Fruit fly (Drosophila melanogaster) whole organism, embryonic: ENCODE results near the gene GstD4.
A peak's percentile ranks its signal among the peaks of the same experiment; 100 is the strongest.

Source experiments
- Antp ChIP-seq: fragments of 200-800 bp; sonication (Bioruptor generic); optimal IDR thresholded peaks from 3 replicates; lab custom pipeline; 2016; ENCODE audit warnings: missing biosample characterization, missing genetic modification characterization
- Awh ChIP-seq: fragments of 200-800 bp; sonication (Bioruptor generic); IDR thresholded peaks from 2 replicates; pipeline ENCODE4, ENCODE4 v1.3.6; 2022; ENCODE audit warnings: missing biosample characterization, missing genetic modification characterization
- Blimp-1 ChIP-seq: fragments of 200-800 bp; sonication (Bioruptor generic); optimal IDR thresholded peaks from 3 replicates; lab custom pipeline; 2018; ENCODE audit warnings: missing biosample characterization, missing genetic modification characterization, mild to moderate bottlenecking, moderate library complexity, missing genetic modification reagents
- CG1024 ChIP-seq: fragments of 200-800 bp; sonication (Bioruptor generic); IDR thresholded peaks from 2 replicates; pipeline ENCODE4 v1.3.6; 2022; ENCODE audit warnings: missing biosample characterization, missing genetic modification characterization
- CG10462 ChIP-seq: fragments of 200-800 bp; sonication (Bioruptor generic); optimal IDR thresholded peaks from 2 replicates; lab custom pipeline; 2016; ENCODE audit warnings: missing biosample characterization, missing genetic modification characterization
- CG12236 ChIP-seq: fragments of 200-800 bp; sonication (Bioruptor generic); optimal IDR thresholded peaks from 2 replicates; lab custom pipeline; 2016; ENCODE audit warnings: missing biosample characterization, missing genetic modification characterization
- CG13287 ChIP-seq: fragments of 200-800 bp; sonication (Bioruptor generic); IDR thresholded peaks from 2 replicates; pipeline ENCODE4 v1.3.6; 2022; ENCODE audit warnings: missing biosample characterization, missing genetic modification characterization; ENCODE audit not compliant: partially characterized antibody
- CG15269 ChIP-seq: fragments of 200-800 bp; sonication (Bioruptor generic); optimal IDR thresholded peaks from 2 replicates; lab custom pipeline; 2018; ENCODE audit warnings: missing biosample characterization, mild to moderate bottlenecking, missing genetic modification characterization, moderate library complexity
- CG15696 ChIP-seq: fragments of 200-800 bp; sonication (Bioruptor generic); optimal IDR thresholded peaks from 2 replicates; lab custom pipeline; 2019; ENCODE audit warnings: missing biosample characterization, mild to moderate bottlenecking, missing genetic modification characterization, moderate library complexity
- CG16815 ChIP-seq: fragments of 200-800 bp; sonication (Bioruptor generic); optimal IDR thresholded peaks from 3 replicates; lab custom pipeline; 2017; ENCODE audit warnings: missing biosample characterization, mild to moderate bottlenecking, missing genetic modification characterization
- CG17612 ChIP-seq: fragments of 200-800 bp; sonication (Bioruptor generic); IDR thresholded peaks from 2 replicates; pipeline ENCODE4 v1.3.6; 2022; ENCODE audit warnings: missing biosample characterization, missing genetic modification characterization
- CG2712 ChIP-seq: fragments of 200-800 bp; optimal IDR thresholded peaks from 3 replicates; lab custom pipeline; 2019; ENCODE audit warnings: missing biosample characterization, mild to moderate bottlenecking, missing genetic modification characterization, moderate library complexity
- CG2889 ChIP-seq: fragments of 200-800 bp; sonication (Bioruptor generic); IDR thresholded peaks from 3 replicates; pipeline ENCODE4 v1.3.6; 2022; ENCODE audit warnings: missing biosample characterization, missing genetic modification characterization
- CG30020 ChIP-seq: fragments of 200-800 bp; optimal IDR thresholded peaks from 2 replicates; lab custom pipeline; 2019; ENCODE audit warnings: missing biosample characterization, mild to moderate bottlenecking, missing genetic modification characterization, moderate library complexity
- CG34422 ChIP-seq: fragments of 200-800 bp; sonication (Bioruptor generic); IDR thresholded peaks from 3 replicates; pipeline ENCODE4 v1.3.6; 2022; ENCODE audit warnings: missing biosample characterization, missing genetic modification characterization
- CG4707 ChIP-seq: fragments of 200-800 bp; sonication (Bioruptor generic); optimal IDR thresholded peaks from 2 replicates; lab custom pipeline; 2018; ENCODE audit warnings: missing biosample characterization, mild to moderate bottlenecking, missing genetic modification characterization, moderate library complexity
- CG5245 ChIP-seq: fragments of 200-800 bp; sonication (Bioruptor generic); optimal IDR thresholded peaks from 3 replicates; lab custom pipeline; 2016; ENCODE audit warnings: missing biosample characterization, missing genetic modification characterization
- CG7963 ChIP-seq: fragments of 200-800 bp; sonication (Bioruptor generic); IDR thresholded peaks from 3 replicates; pipeline ENCODE4 v1.3.6; 2022; ENCODE audit warnings: missing biosample characterization, missing genetic modification characterization; ENCODE audit not compliant: partially characterized antibody
- CG9727 ChIP-seq: fragments of 200-800 bp; sonication (Bioruptor generic); optimal IDR thresholded peaks from 3 replicates; lab custom pipeline; 2017; ENCODE audit warnings: missing biosample characterization, mild to moderate bottlenecking, missing genetic modification characterization
- CG9817 ChIP-seq: fragments of 200-800 bp; sonication (Bioruptor generic); optimal IDR thresholded peaks from 2 replicates; lab custom pipeline; 2018; ENCODE audit warnings: missing biosample characterization, mild to moderate bottlenecking, missing genetic modification characterization, moderate library complexity
- CG9932 ChIP-seq: fragments of 200-800 bp; sonication (Bioruptor generic); IDR thresholded peaks from 2 replicates; pipeline ENCODE4 v1.3.6; 2022; ENCODE audit warnings: missing biosample characterization, missing genetic modification characterization
- Doc2 ChIP-seq: fragments of 200-800 bp; sonication (Bioruptor generic); IDR thresholded peaks from 2 replicates; pipeline ENCODE4 v1.3.6; 2022; ENCODE audit warnings: missing biosample characterization, missing genetic modification characterization
- Dp ChIP-seq: fragments of 200-800 bp; sonication (Bioruptor generic); optimal IDR thresholded peaks from 2 replicates; lab custom pipeline; 2018; ENCODE audit warnings: missing biosample characterization, mild to moderate bottlenecking, missing genetic modification characterization, moderate library complexity
- E2f1 ChIP-seq: fragments of 200-800 bp; sonication (Bioruptor generic); IDR thresholded peaks from 2 replicates; pipeline ENCODE4 v1.3.6; 2022; ENCODE audit warnings: missing biosample characterization, missing genetic modification characterization
- E2f2 ChIP-seq: fragments of 200-800 bp; sonication (Bioruptor generic); IDR thresholded peaks from 2 replicates; pipeline ENCODE4 v1.3.6; 2022; ENCODE audit warnings: missing biosample characterization, missing genetic modification characterization
- ERR ChIP-seq: fragments of 200-800 bp; sonication (Bioruptor generic); optimal IDR thresholded peaks from 2 replicates; lab custom pipeline; 2016; ENCODE audit warnings: missing biosample characterization, missing genetic modification characterization
- Fer3 ChIP-seq: fragments of 200-800 bp; sonication (Bioruptor generic); optimal IDR thresholded peaks from 2 replicates; lab custom pipeline; 2018; ENCODE audit warnings: missing biosample characterization, mild to moderate bottlenecking, missing genetic modification characterization, moderate library complexity
- H2.0 ChIP-seq: fragments of 200-800 bp; sonication (Bioruptor generic); IDR thresholded peaks from 2 replicates; pipeline ENCODE4 v1.3.6; 2022; ENCODE audit warnings: missing biosample characterization, missing genetic modification characterization
- Hr3 ChIP-seq: fragments of 200-800 bp; sonication (Bioruptor generic); optimal IDR thresholded peaks from 3 replicates; lab custom pipeline; 2016; ENCODE audit warnings: missing biosample characterization, missing genetic modification characterization
- Hsf ChIP-seq: fragments of 200-800 bp; sonication (Bioruptor generic); optimal IDR thresholded peaks from 3 replicates; lab custom pipeline; 2016; ENCODE audit warnings: missing biosample characterization, missing genetic modification characterization
- Nf-YB ChIP-seq: fragments of 200-800 bp; sonication (Bioruptor generic); optimal IDR thresholded peaks from 3 replicates; lab custom pipeline; 2019; ENCODE audit warnings: missing biosample characterization, mild to moderate bottlenecking, missing genetic modification characterization, moderate library complexity
- Oaz ChIP-seq: fragments of 200-800 bp; sonication (Bioruptor generic); IDR thresholded peaks from 2 replicates; pipeline ENCODE4 v1.3.6; 2022; ENCODE audit warnings: missing biosample characterization, missing genetic modification characterization
- Rfx ChIP-seq: fragments of 200-800 bp; sonication (Bioruptor generic); IDR thresholded peaks from 2 replicates; pipeline ENCODE4 v1.3.6; 2022; ENCODE audit warnings: missing biosample characterization, missing genetic modification characterization
- Ssrp ChIP-seq: fragments of 200-800 bp; sonication (Bioruptor generic); optimal IDR thresholded peaks from 2 replicates; lab custom pipeline; 2018; ENCODE audit warnings: missing biosample characterization, mild to moderate bottlenecking, missing genetic modification characterization, moderate library complexity
- ab ChIP-seq: fragments of 200-800 bp; sonication (Bioruptor generic); optimal IDR thresholded peaks from 2 replicates; lab custom pipeline; 2016; ENCODE audit warnings: missing biosample characterization, missing genetic modification characterization
- ash1 ChIP-seq: fragments of 200-800 bp; sonication (Bioruptor generic); optimal IDR thresholded peaks from 2 replicates; lab custom pipeline; 2018; ENCODE audit warnings: missing biosample characterization, mild to moderate bottlenecking, missing genetic modification characterization
- bab2 ChIP-seq: fragments of 200-800 bp; sonication (Bioruptor generic); optimal IDR thresholded peaks from 2 replicates; lab custom pipeline; 2016; ENCODE audit warnings: missing biosample characterization, missing genetic modification characterization
- dimm ChIP-seq: fragments of 200-800 bp; sonication (Bioruptor generic); IDR thresholded peaks from 2 replicates; pipeline ENCODE4 v1.3.6; 2022; ENCODE audit warnings: missing biosample characterization, missing genetic modification characterization
- dpn ChIP-seq, 2 experiments: fragments of 200-800 bp; sonication (Bioruptor generic); optimal IDR thresholded peaks; 3 replicates each; lab custom pipeline; 2016; ENCODE audit warnings: missing biosample characterization in 2 of 2, missing genetic modification characterization in 2 of 2
- fd102C ChIP-seq: fragments of 200-800 bp; sonication (Bioruptor generic); optimal IDR thresholded peaks from 2 replicates; lab custom pipeline; 2018; ENCODE audit warnings: missing biosample characterization, mild to moderate bottlenecking, missing genetic modification characterization, moderate library complexity
- gcm2 ChIP-seq: fragments of 200-800 bp; sonication (Bioruptor generic); optimal IDR thresholded peaks from 2 replicates; lab custom pipeline; 2016; ENCODE audit warnings: missing biosample characterization, missing genetic modification characterization
- gro ChIP-seq: fragments of 200-800 bp; sonication (Bioruptor generic); optimal IDR thresholded peaks from 2 replicates; lab custom pipeline; 2016; ENCODE audit warnings: missing biosample characterization, missing genetic modification characterization
- ken ChIP-seq: fragments of 200-800 bp; sonication (Bioruptor generic); IDR thresholded peaks from 3 replicates; pipeline ENCODE4 v1.3.6; 2022; ENCODE audit warnings: missing biosample characterization, missing genetic modification characterization
- kni ChIP-seq: fragments of 200-800 bp; sonication (Bioruptor generic); optimal IDR thresholded peaks from 3 replicates; lab custom pipeline; 2017; ENCODE audit warnings: mild to moderate bottlenecking, missing biosample characterization, missing genetic modification reagents, missing genetic modification characterization
- org-1 ChIP-seq: fragments of 200-800 bp; sonication (Bioruptor generic); optimal IDR thresholded peaks from 2 replicates; lab custom pipeline; 2017; ENCODE audit warnings: missing biosample characterization, missing genetic modification characterization
- shn ChIP-seq: fragments of 200-800 bp; sonication (Bioruptor generic); optimal IDR thresholded peaks from 3 replicates; lab custom pipeline; 2016; ENCODE audit warnings: missing biosample characterization, missing genetic modification characterization
- so ChIP-seq: fragments of 200-800 bp; sonication (Bioruptor generic); IDR thresholded peaks from 3 replicates; pipeline ENCODE4 v1.3.6; 2022; ENCODE audit warnings: missing biosample characterization, missing genetic modification characterization
- tgo ChIP-seq: fragments of 200-800 bp; sonication (Bioruptor generic); IDR thresholded peaks from 3 replicates; pipeline ENCODE4 v1.3.6; 2022; ENCODE audit warnings: missing biosample characterization, missing genetic modification characterization
- trem ChIP-seq: fragments of 200-800 bp; optimal IDR thresholded peaks from 3 replicates; lab custom pipeline; 2019; ENCODE audit warnings: missing biosample characterization, mild to moderate bottlenecking, missing genetic modification characterization, moderate library complexity
- usp ChIP-seq: fragments of >200 bp; optimal IDR thresholded peaks from 2 replicates; lab custom pipeline; 2017; ENCODE audit warnings: missing biosample characterization, missing genetic modification characterization

GstD4 gene

dm6 chr3R:12406235-12407196, 32.6 kb downstream of the GstD4 start, which contains the start of gene CG5167 (continued):
- peak; percentile 14 for TF ChIP-seq Ssrp (tag; lab: Kevin White, UChicago)
- no peak for TF ChIP-seq fd102C (GFP tag; lab: Kevin White, UChicago)
- no peak for TF ChIP-seq Hr3
- TF ChIP-seq org-1 (GFP tag; lab: Kevin White, UChicago) = no peak
- no peak for TF ChIP-seq usp (GFP tag; lab: Kevin White, UChicago)
- TF ChIP-seq Antp (GFP tag; lab: Kevin White, UChicago) = no peak
- TF ChIP-seq kni (GFP tag; lab: Kevin White, UChicago) = no peak
- no peak for TF ChIP-seq CG17612
- TF ChIP-seq Dp (GFP tag; lab: Kevin White, UChicago) = peak; percentile 45
- TF ChIP-seq Doc2 (GFP tag; lab: Robert Waterston, UW) = no peak
- TF ChIP-seq dimm (GFP tag; lab: Robert Waterston, UW) = no peak
- TF ChIP-seq CG10462 (GFP tag; lab: Kevin White, UChicago) = no peak
- peak; percentile 59 for TF ChIP-seq CG9727
- no peak for TF ChIP-seq CG1024 (GFP tag; lab: Robert Waterston, UW)
- TF ChIP-seq ERR (GFP tag; lab: Kevin White, UChicago) = no peak
- TF ChIP-seq CG16815 = no peak
- no peak for TF ChIP-seq bab2 (GFP tag; lab: Kevin White, UChicago)
- TF ChIP-seq CG13287 (GFP tag; lab: Robert Waterston, UW) = peak; percentile 52; the same call in 1 of the 2 replicates
- TF ChIP-seq shn (GFP tag; lab: Kevin White, UChicago) = no peak
- TF ChIP-seq CG2889 = no peak
- peak; percentile 64 for TF ChIP-seq CG2712 (tag; lab: Kevin White, UChicago)
- no peak for TF ChIP-seq Nf-YB (GFP tag; lab: Kevin White, UChicago)
- TF ChIP-seq Blimp-1 (GFP tag; lab: Kevin White, UChicago) = no peak
- peak; percentile 35 for TF ChIP-seq Fer3 (tag; lab: Kevin White, UChicago)
- no peak for TF ChIP-seq CG7963 (GFP tag; lab: Robert Waterston, UW)
- TF ChIP-seq H2.0 = no peak
- TF ChIP-seq Rfx (GFP tag; lab: Robert Waterston, UW) = no peak
- TF ChIP-seq gcm2 (GFP tag; lab: Kevin White, UChicago) = no peak
- TF ChIP-seq E2f2 = peak; percentile 50; the same call in 1 of the 2 replicates
- 0 out of 3 replicates have a peak, but pooled peaks have one; percentile 30 for TF ChIP-seq CG34422 (GFP tag; lab: Robert Waterston, UW)
- TF ChIP-seq E2f1 (GFP tag; lab: Robert Waterston, UW) = no peak
- 0 out of 3 replicates have a peak, but pooled peaks have one; percentile 21 for TF ChIP-seq so (GFP tag; lab: Robert Waterston, UW)
- no peak for TF ChIP-seq CG4707 (GFP tag; lab: Kevin White, UChicago)
- peak; percentile 47 for TF ChIP-seq CG15269 (tag; lab: Kevin White, UChicago)
- TF ChIP-seq gro (GFP tag; lab: Kevin White, UChicago) = no peak
- TF ChIP-seq trem (tag; lab: Kevin White, UChicago) = peak; percentile 58
- no peak for TF ChIP-seq Hsf (GFP tag; lab: Kevin White, UChicago)
- TF ChIP-seq CG9932 (GFP tag; lab: Robert Waterston, UW) = no peak
- no peak for TF ChIP-seq Oaz (GFP tag; lab: Robert Waterston, UW)
- TF ChIP-seq tgo (GFP tag; lab: Robert Waterston, UW) = no peak
- TF ChIP-seq CG30020 (tag; lab: Kevin White, UChicago) = peak; percentile 5
- TF ChIP-seq CG15696 (tag; lab: Kevin White, UChicago) = peak; percentile 39
- TF ChIP-seq CG5245 (GFP tag; lab: Kevin White, UChicago) = no peak
- TF ChIP-seq ken (GFP tag; lab: Robert Waterston, UW) = no peak
- peak in 1 of 2 experiments; percentile 49 for TF ChIP-seq dpn (GFP tag; optimal IDR thresholded peaks at IDR 0.05; lab: Kevin White, UChicago)
- no peak for TF ChIP-seq ab
- no peak for TF ChIP-seq Awh
- TF ChIP-seq ash1 (GFP tag; lab: Kevin White, UChicago) = no peak
- TF ChIP-seq CG9817 (tag; lab: Kevin White, UChicago) = no peak
- no peak for TF ChIP-seq CG12236 (GFP tag; lab: Kevin White, UChicago)
